Fruit fly (Drosophila melanogaster): Measurements from ENCODE around the gene CG14982.

Gene CG14982

dm6 chr3L:3937806-3938205 is 4.7 kb upstream of the CG14982 start, which contains the start of gene CG10866:
TSS of gene CG10866 (minus strand) at chr3L:3937992.
- TF ChIP-seq CG34367 (tag; optimal IDR thresholded peaks at IDR 0.05) = no peak
- TF ChIP-seq EcR (GFP tag; optimal IDR thresholded peaks at IDR 0.05) = no peak
- no peak for TF ChIP-seq CG4496 (GFP tag; IDR thresholded peaks at IDR 0.05)
- no peak for TF ChIP-seq gl (tag; optimal IDR thresholded peaks at IDR 0.05)
- no peak for TF ChIP-seq fd96Ca (GFP tag; IDR thresholded peaks at IDR 0.05)
- no peak for TF ChIP-seq CG10348 (GFP tag; IDR thresholded peaks at IDR 0.05)
- TF ChIP-seq CG17806 (tag; optimal IDR thresholded peaks at IDR 0.05) = no peak

DNA sequence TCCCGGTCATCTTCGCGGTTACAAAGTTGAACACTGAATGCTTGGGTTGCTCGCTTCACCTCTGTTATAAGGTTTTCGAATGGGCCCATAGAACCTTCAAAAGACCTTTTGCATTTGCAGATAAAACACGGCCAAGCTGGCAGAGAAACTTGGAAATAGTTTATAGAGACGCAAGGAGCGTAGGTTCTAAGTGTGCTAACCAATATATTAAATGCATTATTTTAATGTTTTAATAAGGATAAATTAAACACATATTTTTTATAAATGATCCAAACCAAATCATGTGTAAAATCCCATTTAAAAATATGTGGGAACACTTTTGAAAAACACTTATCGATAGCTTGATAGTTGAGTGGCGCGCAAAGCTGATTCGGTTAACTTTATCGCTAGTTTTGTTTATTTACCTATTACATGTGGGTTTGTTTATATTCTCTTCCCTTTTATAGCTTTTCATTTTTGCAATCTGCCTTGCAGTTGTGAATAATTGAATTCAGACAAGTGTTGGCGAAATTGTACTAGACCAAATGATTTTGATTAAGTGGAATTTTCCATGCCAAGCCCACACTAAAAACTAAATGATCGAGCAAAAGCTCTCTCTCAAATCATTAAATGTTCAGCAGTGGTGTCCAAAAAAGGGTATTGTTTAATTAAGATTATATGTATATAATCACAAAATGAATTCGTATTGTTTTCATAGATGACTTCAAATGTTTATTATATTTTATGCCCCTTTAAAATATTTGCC is 2.3 kb upstream of the CG14982 start, which contains the start of gene CG12766:
Gene CG12766 (minus strand): TSS at position 51 of the 745 bp plus-strand sequence.
- TF ChIP-seq CG14655 (GFP tag; optimal IDR thresholded peaks at IDR 0.05) = no peak
- no peak for TF ChIP-seq Snoo (tag; optimal IDR thresholded peaks at IDR 0.05)
- no peak for TF ChIP-seq CG34367 (tag; optimal IDR thresholded peaks at IDR 0.05)
- TF ChIP-seq CG12605 (GFP tag; IDR thresholded peaks at IDR 0.05) = peak; percentile 55
- no peak for TF ChIP-seq CG15710 (tag; optimal IDR thresholded peaks at IDR 0.05)
- no peak for TF ChIP-seq gl (tag; optimal IDR thresholded peaks at IDR 0.05)
- TF ChIP-seq Pif1B (GFP tag; optimal IDR thresholded peaks at IDR 0.05) = no peak
- TF ChIP-seq CG8159 (tag; optimal IDR thresholded peaks at IDR 0.05) = no peak
- no peak for TF ChIP-seq D1 (tag; optimal IDR thresholded peaks at IDR 0.05)
- TF ChIP-seq fd96Ca (GFP tag; IDR thresholded peaks at IDR 0.05) = no peak
- TF ChIP-seq rn (GFP tag; IDR thresholded peaks at IDR 0.05) = no peak
- peak; percentile 80 for TF ChIP-seq CG4496 (GFP tag; IDR thresholded peaks at IDR 0.05)
- no peak for TF ChIP-seq EcR (GFP tag; optimal IDR thresholded peaks at IDR 0.05)
- peak; percentile 21; the same call in 1 of the 2 replicates for TF ChIP-seq Ets98B (GFP tag; IDR thresholded peaks at IDR 0.05)
- TF ChIP-seq CG9948 (tag; optimal IDR thresholded peaks at IDR 0.05) = no peak
- TF ChIP-seq CG32121 (GFP tag; IDR thresholded peaks at IDR 0.05) = peak; percentile 52
- no peak for TF ChIP-seq CG13204 (GFP tag; optimal IDR thresholded peaks at IDR 0.05)
- TF ChIP-seq Pif1A (GFP tag; optimal IDR thresholded peaks at IDR 0.05) = no peak
- no peak for TF ChIP-seq CG10348 (GFP tag; IDR thresholded peaks at IDR 0.05)
- no peak for TF ChIP-seq CG8301 (tag; optimal IDR thresholded peaks at IDR 0.05)
- no peak for TF ChIP-seq CG17806 (tag; optimal IDR thresholded peaks at IDR 0.05)

DNA sequence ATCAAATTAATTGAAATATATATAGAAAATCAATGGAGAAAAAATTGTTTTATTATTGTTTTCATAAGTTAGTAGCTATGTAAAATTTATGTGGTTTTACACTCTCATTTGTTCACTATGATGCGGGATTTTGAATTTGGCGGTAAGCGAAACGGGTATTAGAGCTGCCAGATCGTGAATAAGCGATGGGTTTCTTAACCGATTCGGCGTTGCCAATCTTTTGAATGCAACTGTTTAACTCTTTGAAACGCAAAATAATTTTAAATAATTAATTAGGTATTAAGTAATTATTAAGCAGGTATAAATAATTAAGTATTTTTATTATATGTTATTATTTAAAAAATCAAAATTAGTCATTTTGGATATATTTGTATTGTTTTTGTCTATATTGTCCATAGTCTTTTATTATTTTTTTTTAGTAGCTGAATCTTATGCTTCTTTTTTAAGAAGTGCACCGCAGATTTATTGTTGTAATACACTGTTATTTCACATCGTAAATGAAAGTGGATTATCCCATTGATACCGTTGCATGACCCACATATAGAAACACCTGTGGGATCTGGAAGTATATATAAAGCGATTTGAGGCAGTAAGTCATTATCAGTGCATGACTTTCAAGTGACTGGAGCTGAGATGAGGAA is 4.9 kb downstream of the CG14982 start, which contains the start of gene CG10853:
Gene CG10853 (plus strand): TSS at position 591 of the 641 bp plus-strand sequence.
- TF ChIP-seq CG15710 (tag; optimal IDR thresholded peaks at IDR 0.05) (no peak), CG10348 (GFP tag; IDR thresholded peaks at IDR 0.05) (no peak), Ets98B (GFP tag; IDR thresholded peaks at IDR 0.05) (no peak), CG8301 (tag; optimal IDR thresholded peaks at IDR 0.05) (no peak), D1 (tag; optimal IDR thresholded peaks at IDR 0.05) (peak; percentile 44), CG12605 (GFP tag; IDR thresholded peaks at IDR 0.05) (no peak), CG17806 (tag; optimal IDR thresholded peaks at IDR 0.05) (no peak)

dm6 chr3L:3949205-3949604 is 6.7 kb downstream of the CG14982 start, which contains the start of gene CG14983:
TSS of gene CG14983 (minus strand) at chr3L:3949305.
- no peak for TF ChIP-seq CG4496 (GFP tag; IDR thresholded peaks at IDR 0.05)
- TF ChIP-seq CG14655 (GFP tag; optimal IDR thresholded peaks at IDR 0.05) = no peak
- TF ChIP-seq CG8159 (tag; optimal IDR thresholded peaks at IDR 0.05) = no peak
- no peak for TF ChIP-seq Ets98B (GFP tag; IDR thresholded peaks at IDR 0.05)
- no peak for TF ChIP-seq rn (GFP tag; IDR thresholded peaks at IDR 0.05)

DNA sequence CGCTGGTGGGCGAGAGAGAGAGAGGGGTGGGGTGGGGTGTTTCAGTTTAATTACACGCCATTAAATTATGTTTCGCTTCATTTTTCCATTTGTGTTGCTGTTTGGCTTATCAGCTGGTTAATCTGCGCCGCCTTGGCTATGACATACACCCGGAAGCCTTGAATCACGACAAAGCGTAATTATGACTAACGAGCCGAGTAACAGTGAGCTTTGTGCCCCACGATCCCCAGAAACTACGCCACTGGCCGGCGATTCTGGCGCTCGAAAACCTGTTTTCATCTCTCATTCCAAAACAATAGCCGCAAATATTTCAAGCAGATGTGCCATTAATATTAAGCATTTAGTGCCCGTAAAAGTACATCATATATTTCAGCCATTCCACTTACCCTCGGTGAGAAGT is 9.4 kb downstream of the CG14982 start:
- no peak for TF ChIP-seq rn (GFP tag; IDR thresholded peaks at IDR 0.05)

dm6 chr3L:3952468-3952867 is 10.0 kb downstream of the CG14982 start, which contains the start of gene CG14984:
TSS of gene CG14984 (minus strand) at chr3L:3952550.
- TF ChIP-seq Pif1B (GFP tag; optimal IDR thresholded peaks at IDR 0.05) (peak; percentile 71), CG34367 (tag; optimal IDR thresholded peaks at IDR 0.05) (peak; percentile 63), fd96Ca (GFP tag; IDR thresholded peaks at IDR 0.05) (peak; percentile 84), CG10348 (GFP tag; IDR thresholded peaks at IDR 0.05) (0 out of 2 replicates have a peak, but pooled peaks have one; percentile 29), CG14655 (GFP tag; optimal IDR thresholded peaks at IDR 0.05) (peak; percentile 89), CG8159 (tag; optimal IDR thresholded peaks at IDR 0.05) (peak; percentile 90), CG13204 (GFP tag; optimal IDR thresholded peaks at IDR 0.05) (peak; percentile 36), rn (GFP tag; IDR thresholded peaks at IDR 0.05) (peak; percentile 69), Pif1A (GFP tag; optimal IDR thresholded peaks at IDR 0.05) (peak; percentile 75), gl (tag; optimal IDR thresholded peaks at IDR 0.05) (peak; percentile 78), CG4496 (GFP tag; IDR thresholded peaks at IDR 0.05) (peak; percentile 79), Snoo (tag; optimal IDR thresholded peaks at IDR 0.05) (peak; percentile 61), CG17806 (tag; optimal IDR thresholded peaks at IDR 0.05) (peak; percentile 89), CG9948 (tag; optimal IDR thresholded peaks at IDR 0.05) (peak; percentile 89), CG32121 (GFP tag; IDR thresholded peaks at IDR 0.05) (no peak), Ets98B (GFP tag; IDR thresholded peaks at IDR 0.05) (peak; percentile 74), EcR (GFP tag; optimal IDR thresholded peaks at IDR 0.05) (no peak), CG15710 (tag; optimal IDR thresholded peaks at IDR 0.05) (peak; percentile 85), D1 (tag; optimal IDR thresholded peaks at IDR 0.05) (peak; percentile 19), CG8301 (tag; optimal IDR thresholded peaks at IDR 0.05) (peak; percentile 85), CG12605 (GFP tag; IDR thresholded peaks at IDR 0.05) (peak; percentile 88)
